Worm (Caenorhabditis elegans): Measurements from ENCODE around the gene F07E5.13.
"Not testable (repeated sequence)": the region's sequence is repeated elsewhere in the genome, so short reads cannot be mapped to it uniquely, and the experiment has no call there.

DNA sequence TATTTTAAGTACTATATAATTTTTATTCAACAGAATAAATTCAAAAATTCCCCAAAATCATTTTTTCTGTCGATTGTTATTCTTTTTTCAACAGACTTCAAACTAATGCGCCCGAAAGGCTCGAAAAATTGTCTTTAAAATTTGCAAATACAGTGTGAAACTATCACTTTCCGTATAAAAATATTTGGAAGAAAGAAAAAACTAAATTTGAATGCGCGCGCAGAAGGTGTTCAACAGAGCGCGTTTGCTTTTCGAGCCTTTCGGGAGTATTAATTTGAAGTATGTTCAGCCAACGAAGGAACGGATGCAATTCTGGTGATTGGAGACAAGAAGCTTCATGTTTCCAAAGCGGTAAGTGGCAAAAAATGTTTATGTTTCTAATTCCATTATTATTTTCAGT lies 31.6 kb downstream of the F07E5.13 start, which contains the start of gene btb-4:
- not testable (repeated sequence) for TF ChIP-seq hmg-4 (GFP tag; optimal IDR thresholded peaks at IDR 0.05); ama-1 (optimal IDR thresholded peaks at IDR 0.05); ceh-36 (tag; optimal IDR thresholded peaks at IDR 0.05); hnd-1 (tag; optimal IDR thresholded peaks at IDR 0.05); flt-1 (GFP tag; IDR thresholded peaks at IDR 0.05); ets-7 (tag; optimal IDR thresholded peaks at IDR 0.05); tbx-37 (GFP tag; conservative IDR thresholded peaks at IDR 0.05); tra-4 (tag; optimal IDR thresholded peaks at IDR 0.05); ceh-13 (GFP tag; optimal IDR thresholded peaks at IDR 0.05); scrt-1 (GFP tag; IDR thresholded peaks at IDR 0.05); B0310.2 (tag; optimal IDR thresholded peaks at IDR 0.05); sea-1 (GFP tag; conservative IDR thresholded peaks at IDR 0.05); hmbx-1 (tag; optimal IDR thresholded peaks at IDR 0.05)

All from whole organism, early embryonic.